Fruit fly (Drosophila melanogaster) whole organism, embryonic: ENCODE measurements around the gene Agpat1.

Source experiments
- C15 ChIP-seq: fragments of 200-800 bp; sonication (Bioruptor generic); IDR thresholded peaks from 3 replicates; pipeline ENCODE4 v1.3.6; 2022; ENCODE audit warnings: missing biosample characterization, missing genetic modification characterization
- CG10431 ChIP-seq: fragments of 200-800 bp; sonication (Bioruptor generic); optimal IDR thresholded peaks from 3 replicates; lab custom pipeline; 2018; ENCODE audit warnings: missing biosample characterization, mild to moderate bottlenecking, missing genetic modification characterization
- CG10462 ChIP-seq: fragments of 200-800 bp; sonication (Bioruptor generic); optimal IDR thresholded peaks from 2 replicates; lab custom pipeline; 2016; ENCODE audit warnings: missing biosample characterization, missing genetic modification characterization
- CG12659 ChIP-seq: fragments of 200-800 bp; sonication (Bioruptor generic); optimal IDR thresholded peaks from 3 replicates; lab custom pipeline; 2017; ENCODE audit warnings: mild to moderate bottlenecking, missing biosample characterization, missing genetic modification reagents, missing genetic modification characterization
- CG13624 ChIP-seq: fragments of 200-800 bp; sonication (Bioruptor generic); optimal IDR thresholded peaks from 2 replicates; lab custom pipeline; 2016; ENCODE audit warnings: missing biosample characterization, missing genetic modification characterization
- CG13775 ChIP-seq: fragments of 200-800 bp; sonication (Bioruptor generic); optimal IDR thresholded peaks from 3 replicates; lab custom pipeline; 2017; ENCODE audit warnings: missing biosample characterization, mild to moderate bottlenecking, missing genetic modification characterization
- CG14441 ChIP-seq: fragments of 200-800 bp; sonication (Bioruptor generic); IDR thresholded peaks from 2 replicates; pipeline ENCODE4 v1.3.6; 2022; ENCODE audit warnings: missing biosample characterization, missing genetic modification characterization
- CG15479 ChIP-seq: fragments of 200-800 bp; sonication (Bioruptor generic); optimal IDR thresholded peaks from 3 replicates; lab custom pipeline; 2019; ENCODE audit warnings: missing biosample characterization, mild to moderate bottlenecking, missing genetic modification characterization, moderate library complexity
- CG1602 ChIP-seq: fragments of 200-800 bp; sonication (Bioruptor generic); optimal IDR thresholded peaks from 3 replicates; lab custom pipeline; 2016; ENCODE audit warnings: missing biosample characterization, missing genetic modification characterization
- CG16813 ChIP-seq: fragments of 200-800 bp; sonication (Bioruptor generic); IDR thresholded peaks from 3 replicates; pipeline ENCODE4 v1.3.6; 2022; ENCODE audit warnings: missing biosample characterization, missing genetic modification characterization; ENCODE audit not compliant: partially characterized antibody
- CG16863 ChIP-seq: fragments of 200-800 bp; sonication (Bioruptor generic); optimal IDR thresholded peaks from 3 replicates; lab custom pipeline; 2016; ENCODE audit warnings: missing biosample characterization, missing genetic modification characterization
- CG18262 ChIP-seq: fragments of 200-800 bp; optimal IDR thresholded peaks from 3 replicates; lab custom pipeline; 2019; ENCODE audit warnings: missing biosample characterization, mild to moderate bottlenecking, missing genetic modification characterization, moderate library complexity
- CG1832 ChIP-seq: fragments of 200-800 bp; sonication (Bioruptor generic); optimal IDR thresholded peaks from 2 replicates; lab custom pipeline; 2017; ENCODE audit warnings: missing biosample characterization, mild to moderate bottlenecking, missing genetic modification characterization, inconsistent platforms
- CG2875 ChIP-seq: fragments of 200-800 bp; sonication (Bioruptor generic); optimal IDR thresholded peaks from 2 replicates; lab custom pipeline; 2017; ENCODE audit warnings: missing biosample characterization, mild to moderate bottlenecking, missing genetic modification characterization, missing genetic modification reagents
- CG3281 ChIP-seq: fragments of 200-800 bp; sonication (Bioruptor generic); optimal IDR thresholded peaks from 3 replicates; lab custom pipeline; 2017; ENCODE audit warnings: missing biosample characterization, mild to moderate bottlenecking, missing genetic modification characterization
- CG5180 ChIP-seq: fragments of 200-800 bp; sonication (Bioruptor generic); optimal IDR thresholded peaks from 3 replicates; lab custom pipeline; 2017; ENCODE audit warnings: missing biosample characterization, missing genetic modification characterization, mild to moderate bottlenecking, moderate library complexity, missing genetic modification reagents
- CG6175 ChIP-seq: fragments of 200-800 bp; sonication (Bioruptor generic); IDR thresholded peaks from 3 replicates; pipeline ENCODE4 v1.3.6; 2022; ENCODE audit warnings: missing biosample characterization, missing genetic modification characterization
- CG6765 ChIP-seq: fragments of 200-800 bp; sonication (Bioruptor generic); optimal IDR thresholded peaks from 3 replicates; lab custom pipeline; 2017; ENCODE audit warnings: missing biosample characterization, mild to moderate bottlenecking, missing genetic modification characterization
- CG8281 ChIP-seq: fragments of 200-800 bp; sonication (Bioruptor generic); optimal IDR thresholded peaks from 2 replicates; lab custom pipeline; 2018; ENCODE audit warnings: missing biosample characterization, mild to moderate bottlenecking, missing genetic modification characterization, moderate library complexity
- CG8290 ChIP-seq, 3 experiments: fragments of 200-800 bp; sonication (Bioruptor generic); optimal IDR thresholded peaks; 2 replicates each; lab custom pipeline; 2016 to 2019; ENCODE audit warnings: missing biosample characterization in 3 of 3, missing genetic modification characterization in 3 of 3, mild to moderate bottlenecking in 2 of 3, moderate library complexity in 1 of 3
- CTCF ChIP-seq: fragments of 200-800 bp; sonication (Bioruptor generic); optimal IDR thresholded peaks from 2 replicates; lab custom pipeline; 2017; ENCODE audit warnings: missing biosample characterization, mild to moderate bottlenecking, missing genetic modification characterization, moderate library complexity
- CoRest ChIP-seq: fragments of 200-800 bp; sonication (Bioruptor generic); optimal IDR thresholded peaks from 3 replicates; lab custom pipeline; 2018; ENCODE audit warnings: missing biosample characterization, mild to moderate bottlenecking, missing genetic modification characterization, moderate library complexity
- E2f1 ChIP-seq: fragments of 200-800 bp; sonication (Bioruptor generic); IDR thresholded peaks from 2 replicates; pipeline ENCODE4 v1.3.6; 2022; ENCODE audit warnings: missing biosample characterization, missing genetic modification characterization
- ERR ChIP-seq: fragments of 200-800 bp; sonication (Bioruptor generic); optimal IDR thresholded peaks from 2 replicates; lab custom pipeline; 2016; ENCODE audit warnings: missing biosample characterization, missing genetic modification characterization
- Ets65A ChIP-seq: fragments of 200-800 bp; sonication (Bioruptor generic); peaks from one replicate; lab custom pipeline; 2016; ENCODE audit warnings: missing biosample characterization, missing genetic modification characterization
- GATAe ChIP-seq: fragments of 200-800 bp; sonication (Bioruptor generic); conservative IDR thresholded peaks from 2 replicates; pipeline ENCODE4 v1.3.6; 2022; ENCODE audit warnings: missing biosample characterization, missing genetic modification characterization
- H15 ChIP-seq: fragments of 200-800 bp; sonication (Bioruptor generic); IDR thresholded peaks from 3 replicates; pipeline ENCODE4 v1.3.6; 2022; ENCODE audit warnings: missing biosample characterization, missing genetic modification characterization
- HLH4C ChIP-seq: fragments of 200-800 bp; sonication (Bioruptor generic); IDR thresholded peaks from 3 replicates; pipeline ENCODE4 v1.3.6; 2022; ENCODE audit warnings: missing biosample characterization, missing genetic modification characterization; ENCODE audit not compliant: partially characterized antibody
- Jarid2 ChIP-seq: fragments of 200-800 bp; sonication (Bioruptor generic); optimal IDR thresholded peaks from 3 replicates; lab custom pipeline; 2017; ENCODE audit warnings: mild to moderate bottlenecking, missing biosample characterization, missing genetic modification reagents, missing genetic modification characterization
- Max ChIP-seq: fragments of 200-800 bp; sonication (Bioruptor generic); optimal IDR thresholded peaks from 2 replicates; lab custom pipeline; 2016; ENCODE audit warnings: missing biosample characterization, mild to moderate bottlenecking, missing genetic modification characterization
- Med ChIP-seq: fragments of 200-800 bp; sonication (Bioruptor generic); peaks from one replicate; lab custom pipeline; 2016; ENCODE audit warnings: missing biosample characterization, missing genetic modification characterization, mild to moderate bottlenecking, inconsistent platforms, moderate library complexity
- Neu2 ChIP-seq: fragments of 200-800 bp; sonication (Bioruptor generic); optimal IDR thresholded peaks from 3 replicates; lab custom pipeline; 2016; ENCODE audit warnings: missing biosample characterization, missing genetic modification characterization, borderline replicate concordance
- Ssrp ChIP-seq: fragments of 200-800 bp; sonication (Bioruptor generic); optimal IDR thresholded peaks from 2 replicates; lab custom pipeline; 2018; ENCODE audit warnings: missing biosample characterization, mild to moderate bottlenecking, missing genetic modification characterization, moderate library complexity
- ato ChIP-seq: fragments of 200-800 bp; sonication (Bioruptor generic); IDR thresholded peaks from 2 replicates; pipeline ENCODE4 v1.3.6; 2022; ENCODE audit warnings: missing biosample characterization, missing genetic modification characterization; ENCODE audit not compliant: partially characterized antibody
- bcd ChIP-seq: fragments of 200-800 bp; sonication (Bioruptor generic); optimal IDR thresholded peaks from 2 replicates; lab custom pipeline; 2017; ENCODE audit warnings: missing biosample characterization, mild to moderate bottlenecking, missing genetic modification characterization
- cas ChIP-seq: fragments of 200-800 bp; sonication (Bioruptor generic); IDR thresholded peaks from 2 replicates; pipeline ENCODE4 v1.3.6; 2022; ENCODE audit warnings: missing biosample characterization, missing genetic modification characterization
- cato ChIP-seq: fragments of 200-800 bp; sonication (Bioruptor generic); optimal IDR thresholded peaks from 2 replicates; lab custom pipeline; 2016; ENCODE audit warnings: missing biosample characterization, missing genetic modification characterization, borderline replicate concordance
- croc ChIP-seq: fragments of 200-800 bp; sonication (Bioruptor generic); conservative IDR thresholded peaks from 3 replicates; pipeline ENCODE4 v1.3.6; 2022; ENCODE audit warnings: missing biosample characterization, missing genetic modification characterization
- gsb ChIP-seq: fragments of 200-800 bp; sonication (Bioruptor generic); IDR thresholded peaks from 2 replicates; pipeline ENCODE4 v1.3.6; 2022; ENCODE audit warnings: missing biosample characterization, missing genetic modification characterization
- h ChIP-seq: fragments of >200 bp; optimal IDR thresholded peaks from 2 replicates; lab custom pipeline; 2017
- ind ChIP-seq: fragments of 200-800 bp; sonication (Bioruptor generic); optimal IDR thresholded peaks from 3 replicates; lab custom pipeline; 2016; ENCODE audit warnings: missing biosample characterization, missing genetic modification characterization
- jing ChIP-seq: fragments of 200-800 bp; sonication (Bioruptor generic); optimal IDR thresholded peaks from 2 replicates; lab custom pipeline; 2018; ENCODE audit warnings: missing biosample characterization, mild to moderate bottlenecking, missing genetic modification characterization
- kni ChIP-seq: fragments of 200-800 bp; sonication (Bioruptor generic); optimal IDR thresholded peaks from 3 replicates; lab custom pipeline; 2017; ENCODE audit warnings: mild to moderate bottlenecking, missing biosample characterization, missing genetic modification reagents, missing genetic modification characterization
- lbe ChIP-seq: fragments of 200-800 bp; sonication (Bioruptor generic); optimal IDR thresholded peaks from 2 replicates; lab custom pipeline; 2016; ENCODE audit warnings: missing biosample characterization, mild to moderate bottlenecking, missing genetic modification characterization
- rib ChIP-seq: fragments of 200-800 bp; sonication (Bioruptor generic); IDR thresholded peaks from 2 replicates; pipeline ENCODE4 v1.3.6; 2022; ENCODE audit warnings: missing biosample characterization, missing genetic modification characterization
- seq ChIP-seq: fragments of 200-800 bp; sonication (Bioruptor generic); IDR thresholded peaks from 2 replicates; pipeline ENCODE4 v1.3.6; 2022; ENCODE audit warnings: missing biosample characterization, missing genetic modification characterization
- sna ChIP-seq: fragments of 200-800 bp; sonication (Bioruptor generic); IDR thresholded peaks from 2 replicates; pipeline ENCODE4 v1.3.6; 2022; ENCODE audit warnings: missing biosample characterization, missing genetic modification characterization; ENCODE audit not compliant: partially characterized antibody
- sr ChIP-seq: fragments of 200-800 bp; sonication (Bioruptor generic); IDR thresholded peaks from 3 replicates; pipeline ENCODE4 v1.3.6; 2022; ENCODE audit warnings: missing biosample characterization, missing genetic modification characterization
- stc ChIP-seq: fragments of 200-800 bp; sonication (Bioruptor generic); IDR thresholded peaks from 2 replicates; pipeline ENCODE4 v1.3.6; 2022; ENCODE audit warnings: missing biosample characterization, missing genetic modification characterization
- toy ChIP-seq: fragments of 200-800 bp; sonication (Bioruptor generic); IDR thresholded peaks from 2 replicates; pipeline ENCODE4 v1.3.6; 2022; ENCODE audit warnings: missing biosample characterization, missing genetic modification characterization
- vfl ChIP-seq: fragments of 200-800 bp; sonication (Bioruptor generic); optimal IDR thresholded peaks from 2 replicates; lab custom pipeline; 2016; ENCODE audit warnings: missing biosample characterization, missing genetic modification characterization

Agpat1 gene

dm6 chrX:12737057-12737734 lies 27.9 kb upstream of the Agpat1 start (continued):
- no peak for TF ChIP-seq bcd
- no peak for TF ChIP-seq CG1602 (GFP tag; lab: Kevin White, UChicago)
- no peak for TF ChIP-seq Max (GFP tag; lab: Kevin White, UChicago)
- TF ChIP-seq CG15479 (GFP tag; lab: Kevin White, UChicago): peak; percentile 10
- peak; percentile 75 for TF ChIP-seq Med
- no peak for TF ChIP-seq CG8290 (GFP tag; optimal IDR thresholded peaks at IDR 0.05; lab: Kevin White, UChicago)
- no peak for TF ChIP-seq CG8290 (tag; optimal IDR thresholded peaks at IDR 0.05; lab: Kevin White, UChicago)
- peak; percentile 39; the same call in 1 of the 3 replicates for TF ChIP-seq sr (GFP tag; lab: Robert Waterston, UW)
- no peak for TF ChIP-seq ind (GFP tag; lab: Kevin White, UChicago)
- TF ChIP-seq CG10462 (GFP tag; lab: Kevin White, UChicago): no peak
- TF ChIP-seq Neu2 (GFP tag; lab: Kevin White, UChicago): no peak
- TF ChIP-seq CG10431 (GFP tag; lab: Kevin White, UChicago): no peak
- no peak for TF ChIP-seq CG8281 (tag; lab: Kevin White, UChicago)
- no peak for TF ChIP-seq CG12659 (GFP tag; lab: Kevin White, UChicago)
- TF ChIP-seq ato (GFP tag; lab: Robert Waterston, UW): no peak
- TF ChIP-seq CG16863: no peak
- TF ChIP-seq lbe (GFP tag; lab: Kevin White, UChicago): peak; percentile 61
- TF ChIP-seq rib (GFP tag; lab: Robert Waterston, UW): no peak
- TF ChIP-seq cas (GFP tag; lab: Robert Waterston, UW): no peak
- TF ChIP-seq H15 (GFP tag; lab: Robert Waterston, UW): no peak
- no peak for TF ChIP-seq CG16813 (GFP tag; lab: Robert Waterston, UW)
- TF ChIP-seq seq: no peak
- peak; percentile 69 for TF ChIP-seq CG5180
- no peak for TF ChIP-seq ERR (GFP tag; lab: Kevin White, UChicago)
- no peak for TF ChIP-seq stc (GFP tag; lab: Robert Waterston, UW)
- TF ChIP-seq E2f1: no peak
- peak; percentile 99 for TF ChIP-seq kni (GFP tag; lab: Kevin White, UChicago)
- TF ChIP-seq CoRest (tag; lab: Kevin White, UChicago): no peak
- TF ChIP-seq vfl (GFP tag; lab: Kevin White, UChicago): no peak
- no peak for TF ChIP-seq croc (GFP tag; lab: Robert Waterston, UW)
- TF ChIP-seq CG18262 (tag; lab: Kevin White, UChicago): no peak
- TF ChIP-seq Ets65A: no peak
- no peak for TF ChIP-seq Ssrp
- no peak for TF ChIP-seq sna (GFP tag; lab: Robert Waterston, UW)
- TF ChIP-seq C15 (GFP tag; lab: Robert Waterston, UW): no peak
- TF ChIP-seq Jarid2: no peak
- no peak for TF ChIP-seq CG2875 (GFP tag; lab: Kevin White, UChicago)
- 0 out of 2 replicates have a peak, but pooled peaks have one; percentile 27 for TF ChIP-seq GATAe (GFP tag; lab: Robert Waterston, UW)
- no peak for TF ChIP-seq CTCF (GFP tag; lab: Kevin White, UChicago)
- no peak for TF ChIP-seq CG14441 (GFP tag; lab: Robert Waterston, UW)
- no peak for TF ChIP-seq CG6765 (GFP tag; lab: Kevin White, UChicago)
- TF ChIP-seq CG6175 (GFP tag; lab: Robert Waterston, UW): no peak
- TF ChIP-seq toy (GFP tag; lab: Robert Waterston, UW): no peak
- no peak for TF ChIP-seq HLH4C
- no peak for TF ChIP-seq jing
- no peak for TF ChIP-seq CG3281 (GFP tag; lab: Kevin White, UChicago)
- peak; percentile 7 for TF ChIP-seq CG13624 (GFP tag; lab: Kevin White, UChicago)
- TF ChIP-seq CG1832 (GFP tag; lab: Kevin White, UChicago): no peak
- no peak for TF ChIP-seq gsb (GFP tag; lab: Robert Waterston, UW)
- TF ChIP-seq CG13775 (GFP tag; lab: Kevin White, UChicago): no peak
- no peak for TF ChIP-seq cato
- TF ChIP-seq h (lab: Kevin White, UChicago): no peak
